In the genomic region with DNA sequence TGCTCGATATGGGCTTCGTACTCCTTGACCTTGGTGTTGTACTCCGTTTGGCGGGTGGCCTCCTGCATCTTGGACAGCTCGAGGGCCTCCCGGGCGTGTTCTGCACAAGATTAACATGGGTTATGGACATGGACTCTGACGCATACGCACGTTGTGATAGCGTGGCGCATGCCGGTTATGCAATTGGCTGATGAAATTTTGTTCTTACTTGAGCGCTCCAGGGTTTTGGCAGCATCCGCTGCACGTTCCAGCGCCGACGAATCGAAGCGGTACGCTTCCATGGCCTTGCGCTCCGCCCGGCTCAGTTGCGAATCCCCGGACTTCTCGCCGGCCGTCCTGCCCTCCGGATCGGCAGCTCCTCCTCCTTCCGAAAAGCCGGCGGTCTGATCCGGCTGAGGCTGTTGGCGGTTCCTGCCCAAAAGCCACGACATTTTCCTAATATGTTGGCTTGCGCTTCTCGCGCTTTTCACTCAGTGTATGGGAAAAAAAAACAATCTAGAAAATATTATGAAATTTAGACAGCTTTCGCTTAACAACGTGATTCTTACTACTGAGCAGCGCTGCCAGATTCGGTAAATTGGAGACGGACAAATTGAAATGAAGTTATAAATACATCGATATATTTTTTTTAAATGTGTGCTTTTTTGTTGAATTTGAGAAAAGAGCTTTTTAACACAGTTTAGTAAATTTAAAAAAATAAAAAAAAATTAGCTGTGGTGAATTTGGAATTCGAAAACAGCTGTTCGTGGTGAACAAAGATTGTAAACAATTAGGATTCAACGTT, we compare ENCODE assay signal across 2 fruit fly cellular contexts.
A peak's percentile ranks its signal among the peaks of the same experiment; 100 is the strongest.
TF ChIP-seq lines count a peak whose summit lies in the region.

Gene bor, minus strand, starts transcription at position 594 of the 784 bp plus-strand sequence.
Gene asun, plus strand, starts transcription at position 750 of the 784 bp plus-strand sequence.

TF ChIP-seq in whole organism, adult, 20 proteins besides CTCF, POLR2A, EP300 and RAD21 (continued from another document):
- TF ChIP-seq cnc (optimal IDR thresholded peaks at IDR 0.05; lab: Kevin White, UChicago): no peak
- TF ChIP-seq CG5204 (GFP tag; optimal IDR thresholded peaks at IDR 0.05; lab: Kevin White, UChicago): no peak
- TF ChIP-seq CG7045 (GFP tag; optimal IDR thresholded peaks at IDR 0.05; lab: Kevin White, UChicago): no peak
- no peak for TF ChIP-seq CG12768 (GFP tag; optimal IDR thresholded peaks at IDR 0.05; lab: Kevin White, UChicago)
TF ChIP-seq in whole organism, adult: peak in this region for 8.

TF ChIP-seq in whole organism, embryonic, 481 proteins besides CTCF, POLR2A, EP300 and RAD21 (continued from another document and continues in another):
- no peak for TF ChIP-seq hth (optimal IDR thresholded peaks at IDR 0.05; lab: Kevin White, UChicago)
- no peak for TF ChIP-seq crol (GFP tag; IDR thresholded peaks at IDR 0.05; lab: Robert Waterston, UW)
- no peak for TF ChIP-seq bab2 (GFP tag; optimal IDR thresholded peaks at IDR 0.05; lab: Kevin White, UChicago)
- TF ChIP-seq sug (tag; optimal IDR thresholded peaks at IDR 0.05; lab: Kevin White, UChicago): no peak
- TF ChIP-seq B-H2 (GFP tag; optimal IDR thresholded peaks at IDR 0.05; lab: Kevin White, UChicago): peak; percentile 73
- TF ChIP-seq CG34224 (GFP tag; IDR thresholded peaks at IDR 0.05; lab: Robert Waterston, UW; ENCODE audit: partially characterized antibody): peak; percentile 72
- TF ChIP-seq Hr51 (GFP tag; optimal IDR thresholded peaks at IDR 0.05; lab: Kevin White, UChicago): peak in 1 of 2 experiments; percentile 20
- TF ChIP-seq CG14441 (GFP tag; IDR thresholded peaks at IDR 0.05; lab: Robert Waterston, UW): no peak
- TF ChIP-seq ase (GFP tag; IDR thresholded peaks at IDR 0.05; lab: Robert Waterston, UW): no peak
- no peak for TF ChIP-seq HmgD (GFP tag; optimal IDR thresholded peaks at IDR 0.05; lab: Kevin White, UChicago)
- TF ChIP-seq CG13123 (GFP tag; optimal IDR thresholded peaks at IDR 0.05; lab: Kevin White, UChicago): no peak
- peak; percentile 49 for TF ChIP-seq CG12391 (tag; optimal IDR thresholded peaks at IDR 0.05; lab: Kevin White, UChicago)
- no peak for TF ChIP-seq dan (GFP tag; IDR thresholded peaks at IDR 0.05; lab: Robert Waterston, UW)
- peak; percentile 34 for TF ChIP-seq Bteb2 (GFP tag; optimal IDR thresholded peaks at IDR 0.05; lab: Kevin White, UChicago)
- TF ChIP-seq pho (GFP tag; optimal IDR thresholded peaks at IDR 0.05; lab: Kevin White, UChicago): no peak
- no peak for TF ChIP-seq slp2 (GFP tag; optimal IDR thresholded peaks at IDR 0.05; lab: Kevin White, UChicago)
- no peak for TF ChIP-seq grau (tag; optimal IDR thresholded peaks at IDR 0.05; lab: Kevin White, UChicago)
- TF ChIP-seq CG8359 (GFP tag; optimal IDR thresholded peaks at IDR 0.05; lab: Kevin White, UChicago; ENCODE audit: borderline replicate concordance): no peak
- peak; percentile 15 for TF ChIP-seq mam (GFP tag; optimal IDR thresholded peaks at IDR 0.05; lab: Kevin White, UChicago)
- no peak for TF ChIP-seq D (optimal IDR thresholded peaks at IDR 0.05; lab: Kevin White, UChicago)
- TF ChIP-seq D (GFP tag; optimal IDR thresholded peaks at IDR 0.05; lab: Kevin White, UChicago): no peak
- TF ChIP-seq en (GFP tag; optimal IDR thresholded peaks at IDR 0.05; lab: Kevin White, UChicago): no peak
- TF ChIP-seq NC2β (GFP tag; optimal IDR thresholded peaks at IDR 0.05; lab: Kevin White, UChicago): peak; percentile 3
- no peak for TF ChIP-seq CG3163 (GFP tag; optimal IDR thresholded peaks at IDR 0.05; lab: Kevin White, UChicago)
- TF ChIP-seq Six4 (GFP tag; optimal IDR thresholded peaks at IDR 0.05; lab: Kevin White, UChicago): no peak
- peak; percentile 94 for TF ChIP-seq CG3995 (GFP tag; optimal IDR thresholded peaks at IDR 0.05; lab: Kevin White, UChicago)
- TF ChIP-seq gsb-n (tag; optimal IDR thresholded peaks at IDR 0.05; lab: Kevin White, UChicago): no peak
- TF ChIP-seq B-H1 (GFP tag; IDR thresholded peaks at IDR 0.05; lab: Robert Waterston, UW): no peak
- TF ChIP-seq nom (GFP tag; optimal IDR thresholded peaks at IDR 0.05; lab: Kevin White, UChicago): no peak
- TF ChIP-seq croc (GFP tag; conservative IDR thresholded peaks at IDR 0.05; lab: Robert Waterston, UW): no peak
- no peak for TF ChIP-seq klu (GFP tag; IDR thresholded peaks at IDR 0.05; lab: Robert Waterston, UW)
- TF ChIP-seq NC2α (GFP tag; optimal IDR thresholded peaks at IDR 0.05; lab: Kevin White, UChicago): no peak
- no peak for TF ChIP-seq Awh (GFP tag; IDR thresholded peaks at IDR 0.05; lab: Robert Waterston, UW)
- TF ChIP-seq gsb (GFP tag; IDR thresholded peaks at IDR 0.05; lab: Robert Waterston, UW): no peak
- TF ChIP-seq sens-2 (GFP tag; IDR thresholded peaks at IDR 0.05; lab: Robert Waterston, UW): no peak
- TF ChIP-seq lov (optimal IDR thresholded peaks at IDR 0.05; lab: Kevin White, UChicago): no peak
- no peak for TF ChIP-seq lov (GFP tag; IDR thresholded peaks at IDR 0.05; lab: Robert Waterston, UW)
- peak; percentile 12 for TF ChIP-seq CG13424 (tag; optimal IDR thresholded peaks at IDR 0.05; lab: Kevin White, UChicago)
- TF ChIP-seq fd64A (GFP tag; optimal IDR thresholded peaks at IDR 0.05; lab: Kevin White, UChicago): no peak
- TF ChIP-seq sr (GFP tag; IDR thresholded peaks at IDR 0.05; lab: Robert Waterston, UW): no peak
- no peak for TF ChIP-seq CG30431 (GFP tag; optimal IDR thresholded peaks at IDR 0.05; lab: Kevin White, UChicago)
- no peak for TF ChIP-seq D19B (GFP tag; optimal IDR thresholded peaks at IDR 0.05; lab: Kevin White, UChicago)
- no peak for TF ChIP-seq CG15269 (tag; optimal IDR thresholded peaks at IDR 0.05; lab: Kevin White, UChicago)
- TF ChIP-seq MBD-R2 (GFP tag; IDR thresholded peaks at IDR 0.05; lab: Robert Waterston, UW): 0 out of 2 replicates have a peak, but pooled peaks have one; percentile 55
- no peak for TF ChIP-seq bowl (GFP tag; IDR thresholded peaks at IDR 0.05; lab: Robert Waterston, UW)
- TF ChIP-seq stc (GFP tag; IDR thresholded peaks at IDR 0.05; lab: Robert Waterston, UW): no peak
- no peak for TF ChIP-seq fd96Cb (tag; optimal IDR thresholded peaks at IDR 0.05; lab: Kevin White, UChicago)
- peak; percentile 20 for TF ChIP-seq CHES-1-like (GFP tag; optimal IDR thresholded peaks at IDR 0.05; lab: Kevin White, UChicago)
- TF ChIP-seq rib (GFP tag; IDR thresholded peaks at IDR 0.05; lab: Robert Waterston, UW): no peak
- no peak for TF ChIP-seq CG1792 (GFP tag; optimal IDR thresholded peaks at IDR 0.05; lab: Kevin White, UChicago)
- TF ChIP-seq Ptx1 (GFP tag; IDR thresholded peaks at IDR 0.05; lab: Robert Waterston, UW): no peak
- TF ChIP-seq CG34376 (GFP tag; optimal IDR thresholded peaks at IDR 0.05; lab: Kevin White, UChicago): peak; percentile 51
- no peak for TF ChIP-seq zen2 (GFP tag; IDR thresholded peaks at IDR 0.05; lab: Robert Waterston, UW; ENCODE audit: partially characterized antibody)
- peak; percentile 47 for TF ChIP-seq CG10267 (tag; optimal IDR thresholded peaks at IDR 0.05; lab: Kevin White, UChicago)
- TF ChIP-seq Chrac-16 (GFP tag; optimal IDR thresholded peaks at IDR 0.05; lab: Kevin White, UChicago): no peak
- no peak for TF ChIP-seq wek (GFP tag; optimal IDR thresholded peaks at IDR 0.05; lab: Kevin White, UChicago)
- TF ChIP-seq ssp (GFP tag; IDR thresholded peaks at IDR 0.05; lab: Robert Waterston, UW): no peak
- TF ChIP-seq fu2 (GFP tag; optimal IDR thresholded peaks at IDR 0.05; lab: Kevin White, UChicago): no peak
- no peak for TF ChIP-seq Sry-β (GFP tag; optimal IDR thresholded peaks at IDR 0.05; lab: Kevin White, UChicago)
- no peak for TF ChIP-seq CG8281 (tag; optimal IDR thresholded peaks at IDR 0.05; lab: Kevin White, UChicago)
- peak; percentile 10 for TF ChIP-seq nmo (GFP tag; optimal IDR thresholded peaks at IDR 0.05; lab: Kevin White, UChicago)
- TF ChIP-seq CG18011 (GFP tag; optimal IDR thresholded peaks at IDR 0.05; lab: Kevin White, UChicago): no peak
- TF ChIP-seq CG13775 (GFP tag; optimal IDR thresholded peaks at IDR 0.05; lab: Kevin White, UChicago): no peak
- no peak for TF ChIP-seq Lpt (GFP tag; optimal IDR thresholded peaks at IDR 0.05; lab: Kevin White, UChicago)
- TF ChIP-seq CG7372 (GFP tag; IDR thresholded peaks at IDR 0.05; lab: Robert Waterston, UW): no peak
- TF ChIP-seq abd-A (tag; optimal IDR thresholded peaks at IDR 0.05; lab: Kevin White, UChicago): no peak
- TF ChIP-seq chn (GFP tag; optimal IDR thresholded peaks at IDR 0.05; lab: Kevin White, UChicago): no peak
- no peak for TF ChIP-seq Adf1 (GFP tag; IDR thresholded peaks at IDR 0.05; lab: Robert Waterston, UW)
- no peak for TF ChIP-seq CG31365 (tag; optimal IDR thresholded peaks at IDR 0.05; lab: Kevin White, UChicago)
- peak; percentile 21; the same call in 1 of the 2 replicates for TF ChIP-seq CG2129 (GFP tag; IDR thresholded peaks at IDR 0.05; lab: Robert Waterston, UW; ENCODE audit: partially characterized antibody)
- no peak for TF ChIP-seq CG4424 (GFP tag; optimal IDR thresholded peaks at IDR 0.05; lab: Kevin White, UChicago)
- TF ChIP-seq Hr39 (optimal IDR thresholded peaks at IDR 0.05; lab: Kevin White, UChicago): no peak
- no peak for TF ChIP-seq CG1529 (GFP tag; optimal IDR thresholded peaks at IDR 0.05; lab: Kevin White, UChicago)
- TF ChIP-seq CG10209 (GFP tag; optimal IDR thresholded peaks at IDR 0.05; lab: Kevin White, UChicago): no peak
- TF ChIP-seq Doc3 (GFP tag; IDR thresholded peaks at IDR 0.05; lab: Robert Waterston, UW; ENCODE audit: partially characterized antibody): peak; percentile 69
- TF ChIP-seq emc (GFP tag; optimal IDR thresholded peaks at IDR 0.05; lab: Kevin White, UChicago): no peak
- TF ChIP-seq Dp (GFP tag; optimal IDR thresholded peaks at IDR 0.05; lab: Kevin White, UChicago): peak; percentile 70
- TF ChIP-seq NK7.1 (GFP tag; optimal IDR thresholded peaks at IDR 0.05; lab: Kevin White, UChicago): peak; percentile 6
- TF ChIP-seq CG34422 (GFP tag; IDR thresholded peaks at IDR 0.05; lab: Robert Waterston, UW): peak; percentile 72; the same call in 1 of the 3 replicates
- peak; percentile 68 for TF ChIP-seq MESR4 (GFP tag; optimal IDR thresholded peaks at IDR 0.05; lab: Kevin White, UChicago)
- TF ChIP-seq sima (GFP tag; optimal IDR thresholded peaks at IDR 0.05; lab: Kevin White, UChicago): no peak
- TF ChIP-seq unpg (GFP tag; optimal IDR thresholded peaks at IDR 0.05; lab: Kevin White, UChicago): no peak
- no peak for TF ChIP-seq CG2875 (GFP tag; optimal IDR thresholded peaks at IDR 0.05; lab: Kevin White, UChicago)
- no peak for TF ChIP-seq zf30C (GFP tag; optimal IDR thresholded peaks at IDR 0.05; lab: Kevin White, UChicago)
- TF ChIP-seq her (GFP tag; optimal IDR thresholded peaks at IDR 0.05; lab: Kevin White, UChicago): peak; percentile 19
- no peak for TF ChIP-seq gem (tag; optimal IDR thresholded peaks at IDR 0.05; lab: Kevin White, UChicago)
- TF ChIP-seq HLH54F (GFP tag; optimal IDR thresholded peaks at IDR 0.05; lab: Kevin White, UChicago): no peak
- no peak for TF ChIP-seq tgo (GFP tag; IDR thresholded peaks at IDR 0.05; lab: Robert Waterston, UW)
- no peak for TF ChIP-seq Gug (GFP tag; IDR thresholded peaks at IDR 0.05; lab: Robert Waterston, UW)
- no peak for TF ChIP-seq slou (GFP tag; optimal IDR thresholded peaks at IDR 0.05; lab: Kevin White, UChicago)
- TF ChIP-seq Taf1 (GFP tag; IDR thresholded peaks at IDR 0.05; lab: Robert Waterston, UW): no peak
- TF ChIP-seq CG7839 (tag; optimal IDR thresholded peaks at IDR 0.05; lab: Kevin White, UChicago): no peak
- no peak for TF ChIP-seq cato (GFP tag; optimal IDR thresholded peaks at IDR 0.05; lab: Kevin White, UChicago; ENCODE audit: borderline replicate concordance)
- peak in 1 of 2 experiments; percentile 17 for TF ChIP-seq chif (GFP tag; optimal IDR thresholded peaks at IDR 0.05; lab: Kevin White, UChicago)
- peak; percentile 35 for TF ChIP-seq CG33557 (GFP tag; optimal IDR thresholded peaks at IDR 0.05; lab: Kevin White, UChicago)
- TF ChIP-seq CG10543 (GFP tag; optimal IDR thresholded peaks at IDR 0.05; lab: Kevin White, UChicago): peak; percentile 23
- no peak for TF ChIP-seq CoRest (tag; optimal IDR thresholded peaks at IDR 0.05; lab: Kevin White, UChicago)
- TF ChIP-seq CG6272 (GFP tag; IDR thresholded peaks at IDR 0.05; lab: Robert Waterston, UW): no peak
- no peak for TF ChIP-seq CG5180 (GFP tag; optimal IDR thresholded peaks at IDR 0.05; lab: Kevin White, UChicago)
- TF ChIP-seq Hand (GFP tag; optimal IDR thresholded peaks at IDR 0.05; lab: Kevin White, UChicago): no peak
- TF ChIP-seq pzg (GFP tag; optimal IDR thresholded peaks at IDR 0.05; lab: Kevin White, UChicago): peak; percentile 66
- TF ChIP-seq toy (GFP tag; IDR thresholded peaks at IDR 0.05; lab: Robert Waterston, UW): no peak
- no peak for TF ChIP-seq pfk (GFP tag; optimal IDR thresholded peaks at IDR 0.05; lab: Kevin White, UChicago)
- TF ChIP-seq Tbp (GFP tag; optimal IDR thresholded peaks at IDR 0.05; lab: Kevin White, UChicago): no peak
- no peak for TF ChIP-seq CG11093 (GFP tag; IDR thresholded peaks at IDR 0.05; lab: Robert Waterston, UW)
- no peak for TF ChIP-seq CG11696 (GFP tag; IDR thresholded peaks at IDR 0.05; lab: Robert Waterston, UW)
- TF ChIP-seq insv (GFP tag; optimal IDR thresholded peaks at IDR 0.05; lab: Kevin White, UChicago): no peak
- TF ChIP-seq bcd (GFP tag; optimal IDR thresholded peaks at IDR 0.05; lab: Kevin White, UChicago): no peak
- peak; percentile 19 for TF ChIP-seq dmrt11E (tag; optimal IDR thresholded peaks at IDR 0.05; lab: Kevin White, UChicago)
- TF ChIP-seq ftz-f1 (GFP tag; optimal IDR thresholded peaks at IDR 0.05; lab: Kevin White, UChicago): peak; percentile 59
- peak; percentile 92 for TF ChIP-seq sqz (GFP tag; optimal IDR thresholded peaks at IDR 0.05; lab: Kevin White, UChicago)
- no peak for TF ChIP-seq CG31388 (GFP tag; optimal IDR thresholded peaks at IDR 0.05; lab: Kevin White, UChicago)
- no peak for TF ChIP-seq ab (GFP tag; optimal IDR thresholded peaks at IDR 0.05; lab: Kevin White, UChicago)
- no peak for TF ChIP-seq CG43689 (GFP tag; IDR thresholded peaks at IDR 0.05; lab: Robert Waterston, UW)
- TF ChIP-seq fd3F (GFP tag; optimal IDR thresholded peaks at IDR 0.05; lab: Kevin White, UChicago): no peak
- no peak for TF ChIP-seq h (optimal IDR thresholded peaks at IDR 0.05; lab: Kevin White, UChicago)
- TF ChIP-seq Fer2 (tag; optimal IDR thresholded peaks at IDR 0.05; lab: Kevin White, UChicago): no peak
- no peak for TF ChIP-seq CG31441 (GFP tag; IDR thresholded peaks at IDR 0.05; lab: Robert Waterston, UW)
- TF ChIP-seq CG12155 (GFP tag; optimal IDR thresholded peaks at IDR 0.05; lab: Kevin White, UChicago): no peak
- no peak for TF ChIP-seq Atf3 (GFP tag; optimal IDR thresholded peaks at IDR 0.05; lab: Kevin White, UChicago)
- TF ChIP-seq CG17361 (GFP tag; IDR thresholded peaks at IDR 0.05; lab: Robert Waterston, UW): peak; percentile 31; the same call in 1 of the 3 replicates
- TF ChIP-seq Nf-YB (GFP tag; optimal IDR thresholded peaks at IDR 0.05; lab: Kevin White, UChicago): no peak
- no peak for TF ChIP-seq ERR (GFP tag; optimal IDR thresholded peaks at IDR 0.05; lab: Kevin White, UChicago)
